Fruit fly (Drosophila melanogaster): ENCODE measurements around the gene Ubc87F.

The Ubc87F gene

DNA sequence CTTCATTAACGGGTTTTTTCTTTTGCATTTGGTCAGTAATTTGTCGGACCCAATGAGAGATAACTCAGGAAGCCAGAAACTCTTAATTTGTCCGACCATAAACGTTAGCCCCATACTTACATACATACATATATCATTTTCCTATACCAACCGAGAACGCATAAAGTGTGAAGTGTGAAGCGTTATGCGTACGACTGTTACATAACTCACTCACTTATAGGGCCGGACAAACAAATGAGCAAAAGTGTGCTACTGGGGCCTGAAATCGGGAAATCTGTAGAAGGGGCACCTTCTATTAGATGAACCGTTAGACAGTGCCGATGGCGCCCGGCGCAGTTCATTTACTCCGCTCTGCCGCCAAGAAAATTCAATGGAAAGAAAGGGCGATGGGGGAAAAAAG lies 4.0 kb upstream of the Ubc87F start:
- TF ChIP-seq Dll (optimal IDR thresholded peaks at IDR 0.05) (no peak), CG8478 (optimal IDR thresholded peaks at IDR 0.05) (no peak)

DNA sequence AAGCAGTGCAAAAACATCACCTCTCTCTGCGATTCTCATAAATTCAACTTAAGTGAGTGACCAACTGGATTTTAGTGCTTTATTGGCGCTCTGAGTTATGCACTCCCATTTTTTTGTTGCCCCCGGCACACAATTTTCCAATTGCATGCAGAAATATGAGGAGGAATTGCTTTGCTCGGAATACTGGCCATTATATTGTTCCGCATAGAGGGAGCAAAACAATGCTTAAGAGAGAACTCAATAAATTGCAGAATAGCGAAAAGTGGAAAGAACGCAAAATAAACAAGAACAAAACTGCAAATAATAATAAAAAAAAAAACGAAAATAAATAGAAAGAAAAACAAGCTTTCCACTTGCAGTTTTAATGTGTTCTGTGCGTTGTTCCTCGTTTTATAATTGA lies 2.8 kb upstream of the Ubc87F start:
- TF ChIP-seq pan (optimal IDR thresholded peaks at IDR 0.05) (no peak), usp (GFP tag; optimal IDR thresholded peaks at IDR 0.05) (no peak), CG8478 (optimal IDR thresholded peaks at IDR 0.05) (no peak), Dll (optimal IDR thresholded peaks at IDR 0.05) (no peak), psq (optimal IDR thresholded peaks at IDR 0.05) (no peak), EcR (GFP tag; optimal IDR thresholded peaks at IDR 0.05) (no peak)

DNA sequence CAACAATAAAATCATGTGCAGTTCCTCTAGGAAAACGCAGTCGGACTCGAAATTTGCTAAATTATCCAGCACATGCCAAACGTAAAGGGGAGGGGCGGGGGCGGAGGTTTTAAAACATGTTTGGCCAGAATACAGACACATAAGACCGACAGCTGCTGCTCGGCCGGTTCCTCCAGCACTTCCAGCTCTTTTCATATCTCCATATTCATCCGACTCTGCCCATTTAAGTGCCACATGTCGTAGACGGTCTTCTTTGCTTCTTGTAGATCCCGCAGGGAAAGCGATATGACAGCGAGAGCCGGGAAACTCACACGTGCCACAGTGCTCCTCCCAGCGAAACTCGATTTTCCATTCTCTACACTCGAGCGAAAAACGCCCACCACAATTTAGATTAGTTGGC lies 1.1 kb upstream of the Ubc87F start:
- TF ChIP-seq EcR (GFP tag; optimal IDR thresholded peaks at IDR 0.05) (no peak), psq (optimal IDR thresholded peaks at IDR 0.05) (no peak), usp (GFP tag; optimal IDR thresholded peaks at IDR 0.05) (no peak)

DNA sequence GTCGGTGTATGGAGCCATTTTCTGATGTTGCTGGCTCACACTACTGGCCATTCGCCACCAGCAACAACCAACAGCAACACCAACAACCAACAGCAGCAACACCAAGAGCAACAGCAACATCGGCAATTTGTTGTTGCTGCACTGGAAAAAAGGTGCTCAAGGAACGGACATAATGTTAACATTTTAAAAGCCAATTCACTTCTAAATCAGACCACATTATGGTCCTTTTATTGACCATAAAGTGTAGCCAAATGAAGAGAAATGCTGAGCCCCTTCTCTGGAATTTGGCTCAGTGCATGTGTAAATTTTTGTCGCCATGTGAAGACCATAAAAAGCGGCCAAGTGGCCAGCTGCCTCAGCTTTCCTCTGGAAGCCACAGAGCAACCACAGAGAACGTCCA lies 1.1 kb downstream of the Ubc87F start:
- TF ChIP-seq usp (GFP tag; optimal IDR thresholded peaks at IDR 0.05) (no peak), pan (optimal IDR thresholded peaks at IDR 0.05) (no peak), CG8478 (optimal IDR thresholded peaks at IDR 0.05) (no peak), Dll (optimal IDR thresholded peaks at IDR 0.05) (no peak), EcR (GFP tag; optimal IDR thresholded peaks at IDR 0.05) (no peak), psq (optimal IDR thresholded peaks at IDR 0.05) (no peak)

dm6 chr3R:13715674-13716454 lies 2.1 kb downstream of the Ubc87F start:
- TF ChIP-seq Dll (optimal IDR thresholded peaks at IDR 0.05) = no peak

- TF ChIP-seq Dll (optimal IDR thresholded peaks at IDR 0.05) = no peak
- TF ChIP-seq CG8478 (optimal IDR thresholded peaks at IDR 0.05) = no peak
- TF ChIP-seq usp (GFP tag; optimal IDR thresholded peaks at IDR 0.05) = no peak
- TF ChIP-seq pan (optimal IDR thresholded peaks at IDR 0.05) = no peak
- TF ChIP-seq psq (optimal IDR thresholded peaks at IDR 0.05) = no peak
- TF ChIP-seq EcR (GFP tag; optimal IDR thresholded peaks at IDR 0.05) = no peak
Observed at dm6 chr3R:13715012-13715673, 2.8 kb downstream of the Ubc87F start, which contains the start of gene kmr. Gene kmr (plus strand): TSS chr3R:13715207.

DNA sequence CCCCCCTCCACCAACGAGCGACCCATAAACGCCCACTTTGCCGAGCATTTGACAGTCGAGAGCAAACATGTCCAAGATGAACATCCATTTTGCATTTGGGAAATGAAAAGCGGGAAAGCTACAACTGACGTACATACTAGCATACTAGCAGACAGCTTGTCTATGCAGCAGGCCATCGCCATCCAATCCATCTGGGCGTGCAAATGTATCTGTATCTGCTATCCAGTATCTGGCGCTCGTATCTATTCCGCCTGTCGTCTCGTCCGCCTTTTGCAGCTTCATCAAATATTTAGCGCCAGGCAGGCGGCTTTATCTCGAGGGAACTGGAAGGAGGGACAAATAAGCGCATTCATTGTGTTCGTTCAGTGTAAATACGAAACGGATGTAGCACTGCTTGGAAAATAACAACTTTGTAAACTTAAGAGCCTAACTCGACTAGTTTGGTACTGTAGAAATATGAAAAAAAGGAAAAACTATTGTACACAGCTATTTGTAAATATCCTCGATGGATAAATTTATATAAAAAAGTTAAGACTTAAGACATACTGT lies 3.9 kb downstream of the Ubc87F start:
- TF ChIP-seq pan (optimal IDR thresholded peaks at IDR 0.05) (no peak), EcR (GFP tag; optimal IDR thresholded peaks at IDR 0.05) (no peak), Dll (optimal IDR thresholded peaks at IDR 0.05) (no peak), psq (optimal IDR thresholded peaks at IDR 0.05) (no peak), CG8478 (optimal IDR thresholded peaks at IDR 0.05) (no peak), usp (GFP tag; optimal IDR thresholded peaks at IDR 0.05) (no peak)

- TF ChIP-seq Dll (optimal IDR thresholded peaks at IDR 0.05) (no peak), psq (optimal IDR thresholded peaks at IDR 0.05) (no peak), EcR (GFP tag; optimal IDR thresholded peaks at IDR 0.05) (no peak), CG8478 (optimal IDR thresholded peaks at IDR 0.05) (no peak), usp (GFP tag; optimal IDR thresholded peaks at IDR 0.05) (no peak), pan (optimal IDR thresholded peaks at IDR 0.05) (no peak)
Observed at dm6 chr3R:13713541-13713940, 4.4 kb downstream of the Ubc87F start.

DNA sequence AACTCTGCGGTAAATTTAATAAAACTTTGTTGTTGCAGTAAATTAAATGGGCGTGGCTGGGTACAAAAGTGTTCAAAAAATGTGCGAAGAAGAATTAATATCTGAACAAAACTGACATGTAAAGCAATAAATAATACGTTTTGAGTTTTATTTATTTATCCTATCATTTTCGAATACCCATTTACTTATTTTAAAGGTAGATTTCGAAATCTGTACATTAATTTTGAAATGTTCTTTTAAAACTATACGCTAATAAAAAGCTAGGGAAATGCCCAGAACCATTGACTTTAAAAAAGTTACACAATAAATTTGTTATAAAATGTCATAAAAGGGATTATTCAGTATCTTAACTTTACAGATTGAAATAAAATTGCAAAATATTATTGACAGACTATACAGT lies 6.2 kb downstream of the Ubc87F start, which contains the start of the genes primo-1 and primo-2:
TSS of gene primo-1 (minus strand) at position 101 of the 400 bp plus-strand sequence.
TSS of gene primo-2 (minus strand) at position 101 of the 400 bp plus-strand sequence.
- TF ChIP-seq psq (optimal IDR thresholded peaks at IDR 0.05) (no peak), pan (optimal IDR thresholded peaks at IDR 0.05) (no peak), Dll (optimal IDR thresholded peaks at IDR 0.05) (no peak), usp (GFP tag; optimal IDR thresholded peaks at IDR 0.05) (no peak), EcR (GFP tag; optimal IDR thresholded peaks at IDR 0.05) (no peak), CG8478 (optimal IDR thresholded peaks at IDR 0.05) (no peak)

DNA sequence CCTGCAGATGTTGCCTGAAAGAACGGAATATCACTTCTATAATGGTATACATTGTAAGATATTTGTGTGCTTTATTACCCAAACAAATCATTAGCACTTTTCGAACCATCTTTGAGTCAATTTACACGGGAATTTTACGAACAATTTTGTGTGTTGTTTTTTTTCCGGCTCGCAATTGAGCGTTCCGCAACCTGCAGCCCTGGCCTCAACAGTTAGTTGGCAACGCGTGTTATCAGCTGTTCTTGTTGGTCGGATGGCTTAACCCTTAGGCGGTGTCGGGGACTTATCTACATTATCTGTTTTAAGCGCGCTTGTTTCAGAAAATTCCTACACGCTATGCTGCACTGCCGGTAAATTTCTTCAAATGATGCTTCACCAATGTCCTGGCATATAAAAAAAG lies 7.3 kb downstream of the Ubc87F start:
- TF ChIP-seq psq (optimal IDR thresholded peaks at IDR 0.05) (no peak), EcR (GFP tag; optimal IDR thresholded peaks at IDR 0.05) (no peak), pan (optimal IDR thresholded peaks at IDR 0.05) (no peak), CG8478 (optimal IDR thresholded peaks at IDR 0.05) (no peak), Dll (optimal IDR thresholded peaks at IDR 0.05) (no peak), usp (GFP tag; optimal IDR thresholded peaks at IDR 0.05) (no peak)

- TF ChIP-seq EcR (GFP tag; optimal IDR thresholded peaks at IDR 0.05) = no peak
- TF ChIP-seq pan (optimal IDR thresholded peaks at IDR 0.05) = no peak
- no peak for TF ChIP-seq usp (GFP tag; optimal IDR thresholded peaks at IDR 0.05)
- no peak for TF ChIP-seq psq (optimal IDR thresholded peaks at IDR 0.05)
- no peak for TF ChIP-seq CG8478 (optimal IDR thresholded peaks at IDR 0.05)
- no peak for TF ChIP-seq Dll (optimal IDR thresholded peaks at IDR 0.05)
Observed at dm6 chr3R:13709839-13710238, 8.1 kb downstream of the Ubc87F start, which contains the start of gene Argp. Gene Argp (minus strand): TSS chr3R:13709939.

dm6 chr3R:13706457-13706856 lies 11.5 kb downstream of the Ubc87F start, which contains the start of gene Adgf-C:
Gene Adgf-C (plus strand): TSS chr3R:13706757.
- TF ChIP-seq Dll (optimal IDR thresholded peaks at IDR 0.05) (no peak), pan (optimal IDR thresholded peaks at IDR 0.05) (no peak), EcR (GFP tag; optimal IDR thresholded peaks at IDR 0.05) (no peak), usp (GFP tag; optimal IDR thresholded peaks at IDR 0.05) (no peak), psq (optimal IDR thresholded peaks at IDR 0.05) (no peak), CG8478 (optimal IDR thresholded peaks at IDR 0.05) (no peak)

Measured in whole organism.